Worm (Caenorhabditis elegans) whole organism, midembryonic: ENCODE results near the gene fbxa-224.

ENCODE experiments used
- T22C8.4 ChIP-seq: fragments of 200-800 bp; sonication (Bioruptor generic); IDR thresholded peaks from 2 replicates; pipeline ENCODE4 v1.3.6; 2022; ENCODE audit warnings: missing genetic modification characterization, missing compliant biosample characterization
- cog-1 ChIP-seq: sonication (generic microtip); optimal IDR thresholded peaks from 2 replicates; lab custom pipeline; 2016; ENCODE audit warnings: missing genetic modification characterization, missing compliant biosample characterization
- flt-1 ChIP-seq: fragments of 200-800 bp; sonication (Bioruptor generic); IDR thresholded peaks from 2 replicates; pipeline ENCODE4 v1.3.6; 2022; ENCODE audit warnings: missing genetic modification characterization, missing compliant biosample characterization
- klf-2 ChIP-seq: fragments of 200-800 bp; sonication (Bioruptor generic); conservative IDR thresholded peaks from 2 replicates; pipeline ENCODE4 v1.3.6; 2022; ENCODE audit warnings: missing genetic modification reagents, missing genetic modification characterization, missing compliant biosample characterization
- med-1 ChIP-seq: sonication (generic microtip); optimal IDR thresholded peaks from 2 replicates; lab custom pipeline; 2017; ENCODE audit warnings: missing genetic modification characterization, mild to moderate bottlenecking, missing compliant biosample characterization, antibody characterized with exemption, missing genetic modification reagents; ENCODE audit not compliant: insufficient read depth
- ref-1 ChIP-seq: fragments of 200-800 bp; sonication (Bioruptor generic); conservative IDR thresholded peaks from 2 replicates; pipeline ENCODE4 v1.3.6; 2022; ENCODE audit warnings: missing genetic modification reagents, missing genetic modification characterization, missing compliant biosample characterization
- tab-1 ChIP-seq: fragments of 200-800 bp; sonication (Bioruptor generic); IDR thresholded peaks from 2 replicates; pipeline ENCODE4 v1.3.6; 2022; ENCODE audit warnings: missing genetic modification characterization, missing compliant biosample characterization
- ztf-23 ChIP-seq: fragments of 200-800 bp; sonication (Bioruptor generic); IDR thresholded peaks from 2 replicates; pipeline ENCODE4 v1.3.6; 2022; ENCODE audit warnings: missing genetic modification reagents, missing genetic modification characterization, missing compliant biosample characterization
- ztf-29 ChIP-seq: fragments of 200-800 bp; sonication (Bioruptor generic); IDR thresholded peaks from 2 replicates; pipeline ENCODE4 v1.3.6; 2022; ENCODE audit warnings: missing genetic modification reagents, missing genetic modification characterization, missing compliant biosample characterization

fbxa-224 gene

ce11 chrII:7570305-7570704 is 22.4 kb upstream of the fbxa-224 start, which contains the start of gene F35D2.3:
F35D2.3 (plus strand) TSS chrII:7570605.
- TF ChIP-seq klf-2 (GFP tag; lab: Robert Waterston, UW) (no peak), ref-1 (GFP tag; lab: Robert Waterston, UW) (no peak), med-1 (GFP tag; lab: Kevin White, UChicago) (no peak), cog-1 (tag; lab: Kevin White, UChicago) (no peak), ztf-23 (GFP tag; lab: Robert Waterston, UW) (no peak), ztf-29 (GFP tag; lab: Robert Waterston, UW) (no peak), tab-1 (GFP tag; lab: Robert Waterston, UW) (no peak), flt-1 (no peak), T22C8.4 (GFP tag; lab: Robert Waterston, UW) (no peak)

ce11 chrII:7562616-7563015 is 14.7 kb upstream of the fbxa-224 start:
- no peak for TF ChIP-seq ztf-29 (GFP tag; lab: Robert Waterston, UW)

- TF ChIP-seq tab-1 (GFP tag; lab: Robert Waterston, UW) (no peak), ztf-23 (GFP tag; lab: Robert Waterston, UW) (no peak), T22C8.4 (GFP tag; lab: Robert Waterston, UW) (no peak), ref-1 (GFP tag; lab: Robert Waterston, UW) (no peak), klf-2 (GFP tag; lab: Robert Waterston, UW) (no peak), ztf-29 (GFP tag; lab: Robert Waterston, UW) (no peak), med-1 (GFP tag; lab: Kevin White, UChicago) (no peak)
These were observed 13.6 kb upstream of the fbxa-224 start, which contains the start of the genes ZK1290.11 and ZK1290.1 for ce11 chrII:7561494-7561893. ZK1290.11 (minus strand) TSS chrII:7561594. ZK1290.1 (plus strand) TSS chrII:7561764.

- TF ChIP-seq T22C8.4 (GFP tag; lab: Robert Waterston, UW): no peak
- no peak for TF ChIP-seq ztf-29 (GFP tag; lab: Robert Waterston, UW)
- TF ChIP-seq flt-1: no peak
- no peak for TF ChIP-seq cog-1 (tag; lab: Kevin White, UChicago)
- no peak for TF ChIP-seq ztf-23 (GFP tag; lab: Robert Waterston, UW)
- TF ChIP-seq ref-1 (GFP tag; lab: Robert Waterston, UW): no peak
These were observed 12.9 kb upstream of the fbxa-224 start for ce11 chrII:7560844-7561243.

ce11 chrII:7558864-7559263 is 10.9 kb upstream of the fbxa-224 start:
- TF ChIP-seq T22C8.4 (GFP tag; lab: Robert Waterston, UW): no peak
- no peak for TF ChIP-seq flt-1
- no peak for TF ChIP-seq tab-1 (GFP tag; lab: Robert Waterston, UW)
- no peak for TF ChIP-seq ztf-23 (GFP tag; lab: Robert Waterston, UW)
- no peak for TF ChIP-seq ztf-29 (GFP tag; lab: Robert Waterston, UW)
- no peak for TF ChIP-seq klf-2 (GFP tag; lab: Robert Waterston, UW)
- no peak for TF ChIP-seq cog-1 (tag; lab: Kevin White, UChicago)
- no peak for TF ChIP-seq ref-1 (GFP tag; lab: Robert Waterston, UW)
- no peak for TF ChIP-seq med-1 (GFP tag; lab: Kevin White, UChicago)

- no peak for TF ChIP-seq ztf-23 (GFP tag; lab: Robert Waterston, UW)
- TF ChIP-seq ztf-29 (GFP tag; lab: Robert Waterston, UW): no peak
- TF ChIP-seq klf-2 (GFP tag; lab: Robert Waterston, UW): no peak
- no peak for TF ChIP-seq med-1 (GFP tag; lab: Kevin White, UChicago)
- TF ChIP-seq tab-1 (GFP tag; lab: Robert Waterston, UW): no peak
- TF ChIP-seq flt-1: no peak
- TF ChIP-seq T22C8.4 (GFP tag; lab: Robert Waterston, UW): no peak
- no peak for TF ChIP-seq cog-1 (tag; lab: Kevin White, UChicago)
- TF ChIP-seq ref-1 (GFP tag; lab: Robert Waterston, UW): no peak
These were observed 10.0 kb upstream of the fbxa-224 start for ce11 chrII:7557981-7558380.

ce11 chrII:7555454-7555853 is 7.5 kb upstream of the fbxa-224 start, which contains the start of gene ZK1290.14:
ZK1290.14 (minus strand) TSS chrII:7555592.
- TF ChIP-seq med-1 (GFP tag; lab: Kevin White, UChicago) (no peak), ztf-23 (GFP tag; lab: Robert Waterston, UW) (no peak), ztf-29 (GFP tag; lab: Robert Waterston, UW) (no peak), cog-1 (tag; lab: Kevin White, UChicago) (no peak), flt-1 (no peak), ref-1 (GFP tag; lab: Robert Waterston, UW) (no peak), tab-1 (GFP tag; lab: Robert Waterston, UW) (no peak), klf-2 (GFP tag; lab: Robert Waterston, UW) (no peak), T22C8.4 (GFP tag; lab: Robert Waterston, UW) (no peak)

DNA sequence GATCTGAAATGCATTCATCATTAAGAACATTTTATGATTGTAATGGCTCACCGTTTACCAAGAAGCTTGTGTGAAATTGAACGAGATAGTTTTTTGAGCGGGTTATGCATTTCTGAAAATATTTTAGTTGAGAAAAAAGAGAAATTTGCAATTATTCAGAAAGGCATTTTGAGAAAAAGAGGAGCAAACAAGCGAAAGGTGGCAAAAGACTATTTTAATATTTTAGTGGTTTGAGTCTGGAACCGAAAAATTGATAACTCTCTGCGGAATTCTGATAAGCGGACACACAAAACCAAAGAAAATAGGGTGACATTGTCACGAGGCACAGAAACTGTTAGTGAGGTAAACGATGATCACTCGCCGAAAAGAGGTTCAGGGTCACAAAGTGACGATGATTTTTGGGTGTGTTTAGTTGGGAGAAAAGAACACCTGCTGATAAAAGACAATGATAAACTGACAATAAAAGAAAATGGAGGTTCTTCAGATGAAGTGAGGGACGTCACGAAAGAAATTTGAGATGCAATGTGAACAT is 6.8 kb upstream of the fbxa-224 start:
- no peak for TF ChIP-seq ztf-23 (GFP tag; lab: Robert Waterston, UW)
- TF ChIP-seq med-1 (GFP tag; lab: Kevin White, UChicago): no peak
- TF ChIP-seq cog-1 (tag; lab: Kevin White, UChicago): no peak
- TF ChIP-seq klf-2 (GFP tag; lab: Robert Waterston, UW): no peak
- TF ChIP-seq T22C8.4 (GFP tag; lab: Robert Waterston, UW): no peak
- no peak for TF ChIP-seq ref-1 (GFP tag; lab: Robert Waterston, UW)
- no peak for TF ChIP-seq ztf-29 (GFP tag; lab: Robert Waterston, UW)
- TF ChIP-seq tab-1 (GFP tag; lab: Robert Waterston, UW): no peak
- TF ChIP-seq flt-1: no peak

DNA sequence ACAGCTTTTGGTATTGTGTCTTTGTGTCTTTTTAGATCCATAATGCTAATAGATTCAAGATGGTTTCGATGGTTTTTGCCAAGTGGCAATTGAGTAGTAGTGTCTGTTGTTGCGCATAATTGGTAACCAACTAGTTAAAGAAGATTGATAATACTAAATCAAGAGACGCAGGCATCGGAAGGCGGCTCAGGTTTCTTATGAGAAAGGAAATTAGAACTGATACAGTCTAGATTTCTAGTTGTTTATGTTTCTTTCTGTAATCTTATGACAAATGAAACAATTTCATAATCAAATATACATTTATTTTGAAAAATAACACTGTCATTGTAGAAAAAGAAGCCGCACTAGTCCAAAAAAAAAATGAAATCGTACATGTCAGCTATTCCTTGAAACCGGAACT is 5.9 kb upstream of the fbxa-224 start, which contains the start of gene ZK1290.10:
Gene ZK1290.10, minus strand, starts transcription at position 101 of the 400 bp plus-strand sequence.
- TF ChIP-seq med-1 (GFP tag; lab: Kevin White, UChicago) (no peak), klf-2 (GFP tag; lab: Robert Waterston, UW) (no peak), T22C8.4 (GFP tag; lab: Robert Waterston, UW) (no peak), tab-1 (GFP tag; lab: Robert Waterston, UW) (no peak), ref-1 (GFP tag; lab: Robert Waterston, UW) (no peak), flt-1 (no peak), cog-1 (tag; lab: Kevin White, UChicago) (no peak), ztf-23 (GFP tag; lab: Robert Waterston, UW) (no peak), ztf-29 (GFP tag; lab: Robert Waterston, UW) (no peak)
